Fruit fly (Drosophila melanogaster) whole organism, embryonic: Measurements from ENCODE around the gene Tango2.

Experiments used
- Blimp-1 ChIP-seq: fragments of 200-800 bp; sonication (Bioruptor generic); optimal IDR thresholded peaks from 3 replicates; lab custom pipeline; 2018; ENCODE audit warnings: missing biosample characterization, missing genetic modification characterization, mild to moderate bottlenecking, moderate library complexity, missing genetic modification reagents
- CG10654 ChIP-seq: fragments of 200-800 bp; sonication (Bioruptor generic); optimal IDR thresholded peaks from 2 replicates; lab custom pipeline; 2016; ENCODE audit warnings: missing biosample characterization, missing genetic modification characterization
- CG12744 ChIP-seq: fragments of 200-800 bp; sonication (Bioruptor generic); optimal IDR thresholded peaks from 2 replicates; lab custom pipeline; 2016; ENCODE audit warnings: missing biosample characterization, missing genetic modification characterization
- CG13296 ChIP-seq: fragments of 200-800 bp; sonication (Bioruptor generic); optimal IDR thresholded peaks from 3 replicates; lab custom pipeline; 2018; ENCODE audit warnings: missing biosample characterization, mild to moderate bottlenecking, missing genetic modification characterization
- CG13775 ChIP-seq: fragments of 200-800 bp; sonication (Bioruptor generic); optimal IDR thresholded peaks from 3 replicates; lab custom pipeline; 2017; ENCODE audit warnings: missing biosample characterization, mild to moderate bottlenecking, missing genetic modification characterization
- CG14860 ChIP-seq: fragments of 200-800 bp; sonication (Bioruptor generic); IDR thresholded peaks from 3 replicates; pipeline ENCODE4 v1.3.6; 2022; ENCODE audit warnings: missing biosample characterization, missing genetic modification characterization; ENCODE audit not compliant: partially characterized antibody
- CG15011 ChIP-seq: fragments of 200-800 bp; sonication (Bioruptor generic); optimal IDR thresholded peaks from 3 replicates; lab custom pipeline; 2018; ENCODE audit warnings: missing biosample characterization, mild to moderate bottlenecking, missing genetic modification characterization
- CG1602 ChIP-seq: fragments of 200-800 bp; sonication (Bioruptor generic); optimal IDR thresholded peaks from 3 replicates; lab custom pipeline; 2016; ENCODE audit warnings: missing biosample characterization, missing genetic modification characterization
- CG17568 ChIP-seq: fragments of 200-800 bp; sonication (Bioruptor generic); optimal IDR thresholded peaks from 2 replicates; lab custom pipeline; 2018; ENCODE audit warnings: missing biosample characterization, mild to moderate bottlenecking, missing genetic modification characterization, moderate library complexity
- CG18011 ChIP-seq: fragments of 200-800 bp; sonication (Bioruptor generic); optimal IDR thresholded peaks from 2 replicates; lab custom pipeline; 2017; ENCODE audit warnings: missing biosample characterization, missing genetic modification characterization, mild to moderate bottlenecking, moderate library complexity, missing genotype
- CG2199 ChIP-seq: fragments of 200-800 bp; sonication (Bioruptor generic); IDR thresholded peaks from 3 replicates; pipeline ENCODE4 v1.3.6; 2022; ENCODE audit warnings: missing biosample characterization, missing genetic modification characterization
- CG2202 ChIP-seq: fragments of 200-800 bp; sonication (Bioruptor generic); optimal IDR thresholded peaks from 2 replicates; lab custom pipeline; 2018; ENCODE audit warnings: missing biosample characterization, mild to moderate bottlenecking, missing genetic modification characterization
- CG30020 ChIP-seq: fragments of 200-800 bp; optimal IDR thresholded peaks from 2 replicates; lab custom pipeline; 2019; ENCODE audit warnings: missing biosample characterization, mild to moderate bottlenecking, missing genetic modification characterization, moderate library complexity
- CG31441 ChIP-seq: fragments of 200-800 bp; sonication (Bioruptor generic); IDR thresholded peaks from 2 replicates; pipeline ENCODE4 v1.3.6; 2022; ENCODE audit warnings: missing biosample characterization, missing genetic modification characterization
- CG3838 ChIP-seq: fragments of 200-800 bp; sonication (Bioruptor generic); optimal IDR thresholded peaks from 3 replicates; lab custom pipeline; 2016; ENCODE audit warnings: missing biosample characterization, missing genetic modification characterization
- CG4730 ChIP-seq: fragments of 200-800 bp; sonication (Bioruptor generic); IDR thresholded peaks from 2 replicates; pipeline ENCODE4 v1.3.6; 2022; ENCODE audit warnings: missing biosample characterization, missing genetic modification characterization
- CG5245 ChIP-seq: fragments of 200-800 bp; sonication (Bioruptor generic); optimal IDR thresholded peaks from 3 replicates; lab custom pipeline; 2016; ENCODE audit warnings: missing biosample characterization, missing genetic modification characterization
- CG6254 ChIP-seq: fragments of 200-800 bp; sonication (Bioruptor generic); optimal IDR thresholded peaks from 3 replicates; lab custom pipeline; 2017; ENCODE audit warnings: mild to moderate bottlenecking, missing biosample characterization, missing genetic modification reagents, missing genetic modification characterization
- CG6854 ChIP-seq: fragments of 200-800 bp; sonication (Bioruptor generic); optimal IDR thresholded peaks from 3 replicates; lab custom pipeline; 2017; ENCODE audit warnings: missing biosample characterization, mild to moderate bottlenecking, missing genetic modification characterization
- CkIIα-i1 ChIP-seq: fragments of 200-800 bp; sonication (Bioruptor generic); IDR thresholded peaks from 2 replicates; pipeline ENCODE4 v1.3.6; 2022; ENCODE audit warnings: missing biosample characterization, missing genetic modification characterization
- CoRest ChIP-seq: fragments of 200-800 bp; sonication (Bioruptor generic); optimal IDR thresholded peaks from 3 replicates; lab custom pipeline; 2018; ENCODE audit warnings: missing biosample characterization, mild to moderate bottlenecking, missing genetic modification characterization, moderate library complexity
- Doc2 ChIP-seq: fragments of 200-800 bp; sonication (Bioruptor generic); IDR thresholded peaks from 2 replicates; pipeline ENCODE4 v1.3.6; 2022; ENCODE audit warnings: missing biosample characterization, missing genetic modification characterization
- Drgx ChIP-seq: fragments of 200-800 bp; sonication (Bioruptor generic); IDR thresholded peaks from 2 replicates; pipeline ENCODE4 v1.3.6; 2022; ENCODE audit warnings: missing biosample characterization, missing genetic modification characterization
- Hey ChIP-seq: fragments of 200-800 bp; sonication (Bioruptor generic); optimal IDR thresholded peaks from 3 replicates; lab custom pipeline; 2018; ENCODE audit warnings: missing biosample characterization, mild to moderate bottlenecking, missing genetic modification characterization
- Hsf ChIP-seq: fragments of 200-800 bp; sonication (Bioruptor generic); optimal IDR thresholded peaks from 3 replicates; lab custom pipeline; 2016; ENCODE audit warnings: missing biosample characterization, missing genetic modification characterization
- Lim3 ChIP-seq: fragments of 200-800 bp; sonication (Bioruptor generic); IDR thresholded peaks from 2 replicates; pipeline ENCODE4 v1.3.6; 2022; ENCODE audit warnings: missing biosample characterization, missing genetic modification characterization
- Mad ChIP-seq: fragments of 200-800 bp; sonication (Bioruptor generic); optimal IDR thresholded peaks from 2 replicates; lab custom pipeline; 2016; ENCODE audit warnings: missing biosample characterization, missing genetic modification characterization
- Mrtf ChIP-seq: fragments of 200-800 bp; sonication (Bioruptor generic); IDR thresholded peaks from 3 replicates; pipeline ENCODE4 v1.3.6; 2022; ENCODE audit warnings: missing biosample characterization, missing genetic modification characterization
- Neu2 ChIP-seq: fragments of 200-800 bp; sonication (Bioruptor generic); optimal IDR thresholded peaks from 3 replicates; lab custom pipeline; 2016; ENCODE audit warnings: missing biosample characterization, missing genetic modification characterization, borderline replicate concordance
- Sox102F ChIP-seq: fragments of 200-800 bp; sonication (Bioruptor generic); optimal IDR thresholded peaks from 2 replicates; lab custom pipeline; 2018; ENCODE audit warnings: missing biosample characterization, mild to moderate bottlenecking, missing genetic modification characterization, moderate library complexity
- Tbp ChIP-seq: fragments of >200 bp; optimal IDR thresholded peaks from 2 replicates; lab custom pipeline; 2018; ENCODE audit warnings: missing biosample characterization, missing genetic modification characterization
- Xrp1 ChIP-seq: fragments of 200-800 bp; sonication (Bioruptor generic); IDR thresholded peaks from 2 replicates; pipeline ENCODE4 v1.3.6; 2022; ENCODE audit warnings: missing biosample characterization, missing genetic modification characterization
- abd-A ChIP-seq: fragments of 200-800 bp; sonication (Bioruptor generic); optimal IDR thresholded peaks from 3 replicates; lab custom pipeline; 2019; ENCODE audit warnings: missing biosample characterization, mild to moderate bottlenecking, missing genetic modification characterization, moderate library complexity
- az2 ChIP-seq: fragments of 200-800 bp; sonication (Bioruptor generic); optimal IDR thresholded peaks from 3 replicates; lab custom pipeline; 2016; ENCODE audit warnings: missing biosample characterization, missing genetic modification characterization
- bbx ChIP-seq: fragments of 200-800 bp; sonication (Bioruptor generic); IDR thresholded peaks from 2 replicates; pipeline ENCODE4 v1.3.6; 2022; ENCODE audit warnings: missing biosample characterization, missing genetic modification characterization; ENCODE audit not compliant: partially characterized antibody
- bowl ChIP-seq: fragments of 200-800 bp; sonication (Bioruptor generic); IDR thresholded peaks from 2 replicates; pipeline ENCODE4 v1.3.6; 2022; ENCODE audit warnings: missing biosample characterization, missing genetic modification characterization
- cato ChIP-seq: fragments of 200-800 bp; sonication (Bioruptor generic); optimal IDR thresholded peaks from 2 replicates; lab custom pipeline; 2016; ENCODE audit warnings: missing biosample characterization, missing genetic modification characterization, borderline replicate concordance
- crp ChIP-seq, 2 experiments: fragments of 200-800 bp; sonication (Bioruptor generic); optimal IDR thresholded peaks; 2 replicates in 1 of 2; 3 replicates in 1 of 2; lab custom pipeline; 2017; ENCODE audit warnings: missing biosample characterization in 2 of 2, missing genetic modification characterization in 2 of 2, mild to moderate bottlenecking in 1 of 2, moderate library complexity in 1 of 2
- exex ChIP-seq: fragments of 200-800 bp; sonication (Bioruptor generic); optimal IDR thresholded peaks from 4 replicates; lab custom pipeline; 2018; ENCODE audit warnings: missing biosample characterization, mild to moderate bottlenecking, missing genetic modification characterization, moderate library complexity
- gsb ChIP-seq: fragments of 200-800 bp; sonication (Bioruptor generic); IDR thresholded peaks from 2 replicates; pipeline ENCODE4 v1.3.6; 2022; ENCODE audit warnings: missing biosample characterization, missing genetic modification characterization
- lab ChIP-seq: fragments of 200-800 bp; sonication (Bioruptor generic); optimal IDR thresholded peaks from 3 replicates; lab custom pipeline; 2017; ENCODE audit warnings: missing biosample characterization, missing genetic modification characterization, mild to moderate bottlenecking, moderate library complexity, missing genetic modification reagents
- mirr ChIP-seq: fragments of 200-800 bp; sonication (Bioruptor generic); optimal IDR thresholded peaks from 3 replicates; lab custom pipeline; 2018; ENCODE audit warnings: missing biosample characterization, mild to moderate bottlenecking, missing genetic modification characterization
- p53 ChIP-seq: fragments of 200-800 bp; sonication (Bioruptor generic); optimal IDR thresholded peaks from 2 replicates; lab custom pipeline; 2016; ENCODE audit warnings: missing biosample characterization, missing genetic modification characterization
- pros ChIP-seq: fragments of 200-800 bp; sonication (Bioruptor generic); optimal IDR thresholded peaks from 3 replicates; lab custom pipeline; 2019; ENCODE audit warnings: missing biosample characterization, mild to moderate bottlenecking, missing genetic modification characterization, moderate library complexity
- psq ChIP-seq: fragments of 200-800 bp; sonication (Bioruptor generic); optimal IDR thresholded peaks from 2 replicates; lab custom pipeline; 2017; ENCODE audit warnings: missing biosample characterization, missing genetic modification characterization
- repo ChIP-seq: fragments of 200-800 bp; sonication (Bioruptor generic); optimal IDR thresholded peaks from 2 replicates; lab custom pipeline; 2016; ENCODE audit warnings: missing biosample characterization, missing genetic modification characterization
- sd ChIP-seq: fragments of 200-800 bp; sonication (Bioruptor generic); optimal IDR thresholded peaks from 3 replicates; lab custom pipeline; 2018; ENCODE audit warnings: missing biosample characterization, mild to moderate bottlenecking, missing genetic modification characterization, moderate library complexity
- ssp ChIP-seq: fragments of 200-800 bp; sonication (Bioruptor generic); IDR thresholded peaks from 2 replicates; pipeline ENCODE4 v1.3.6; 2022; ENCODE audit warnings: missing biosample characterization, missing genetic modification characterization
- tll ChIP-seq, 2 experiments: fragments of 200-800 bp in 1 of 2; fragments of >200 bp in 1 of 2; sonication (Bioruptor generic) in 1 of 2; optimal IDR thresholded peaks; 2 replicates each; lab custom pipeline; 2017 to 2019; ENCODE audit warnings: missing biosample characterization in 2 of 2, missing genetic modification characterization in 2 of 2, mild to moderate bottlenecking in 1 of 2, moderate library complexity in 1 of 2
- tx ChIP-seq: fragments of 200-800 bp; sonication (Bioruptor generic); optimal IDR thresholded peaks from 2 replicates; lab custom pipeline; 2016; ENCODE audit warnings: missing biosample characterization, missing genetic modification characterization
- vfl ChIP-seq: fragments of 200-800 bp; sonication (Bioruptor generic); optimal IDR thresholded peaks from 2 replicates; lab custom pipeline; 2016; ENCODE audit warnings: missing biosample characterization, missing genetic modification characterization

Gene Tango2

DNA sequence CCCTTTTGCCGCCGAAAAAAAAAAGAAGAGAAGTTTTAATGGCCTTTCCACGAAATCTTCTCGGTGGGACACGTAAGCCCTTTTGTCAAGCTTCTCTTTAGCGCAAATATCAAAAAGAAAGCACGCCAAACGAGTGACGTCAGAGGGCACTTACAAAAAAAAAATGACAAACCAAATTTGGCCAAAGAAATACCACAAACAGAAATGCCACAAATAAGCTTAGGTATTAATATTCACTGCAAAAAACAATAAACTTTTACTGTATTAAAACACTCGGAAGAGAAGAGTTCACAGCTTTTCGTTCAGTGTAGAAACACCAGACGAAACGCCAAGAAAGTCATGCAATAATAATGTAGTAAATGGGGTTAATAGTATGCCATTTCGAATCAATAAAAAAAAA, 48.7 kb upstream of the Tango2 start (continued):
- TF ChIP-seq CG6254 (GFP tag; lab: Kevin White, UChicago) (no peak), Doc2 (GFP tag; lab: Robert Waterston, UW) (no peak), tll (GFP tag; optimal IDR thresholded peaks at IDR 0.05; lab: Kevin White, UChicago) (no peak), Tbp (GFP tag; lab: Kevin White, UChicago) (no peak), CG14860 (no peak), gsb (GFP tag; lab: Robert Waterston, UW) (no peak), vfl (GFP tag; lab: Kevin White, UChicago) (no peak), CG12744 (GFP tag; lab: Kevin White, UChicago) (no peak), tx (GFP tag; lab: Kevin White, UChicago) (no peak), CG18011 (GFP tag; lab: Kevin White, UChicago) (no peak), Lim3 (GFP tag; lab: Robert Waterston, UW) (no peak), CkIIα-i1 (GFP tag; lab: Robert Waterston, UW) (no peak), CG30020 (tag; lab: Kevin White, UChicago) (no peak), psq (GFP tag; lab: Kevin White, UChicago) (no peak), CG31441 (GFP tag; lab: Robert Waterston, UW) (no peak), CG10654 (GFP tag; lab: Kevin White, UChicago) (no peak), CG5245 (GFP tag; lab: Kevin White, UChicago) (no peak), CG2199 (GFP tag; lab: Robert Waterston, UW) (no peak), CG15011 (GFP tag; lab: Kevin White, UChicago) (no peak), p53 (GFP tag; lab: Kevin White, UChicago) (no peak), repo (no peak), CG3838 (GFP tag; lab: Kevin White, UChicago) (no peak), Xrp1 (GFP tag; lab: Robert Waterston, UW) (peak; percentile 46; the same call in 1 of the 2 replicates), Blimp-1 (peak; percentile 34), CG13296 (peak; percentile 8), exex (tag; lab: Kevin White, UChicago) (no peak), sd (tag; lab: Kevin White, UChicago) (no peak), pros (no peak), Drgx (GFP tag; lab: Robert Waterston, UW) (peak; percentile 36; the same call in 1 of the 2 replicates), mirr (no peak), bbx (GFP tag; lab: Robert Waterston, UW) (no peak), Sox102F (GFP tag; lab: Kevin White, UChicago) (peak; percentile 37), CG4730 (GFP tag; lab: Robert Waterston, UW) (peak; percentile 46; the same call in 1 of the 2 replicates), Mrtf (no peak), cato (GFP tag; lab: Kevin White, UChicago) (no peak), ssp (GFP tag; lab: Robert Waterston, UW) (no peak), abd-A (no peak), CG1602 (GFP tag; lab: Kevin White, UChicago) (no peak), lab (GFP tag; lab: Kevin White, UChicago) (peak; percentile 37), Neu2 (GFP tag; lab: Kevin White, UChicago) (no peak), Hsf (GFP tag; lab: Kevin White, UChicago) (no peak), CG17568 (no peak), Hey (tag; lab: Kevin White, UChicago) (no peak), CoRest (tag; lab: Kevin White, UChicago) (peak; percentile 9), az2 (GFP tag; lab: Kevin White, UChicago) (peak; percentile 14), CG6854 (GFP tag; lab: Kevin White, UChicago) (no peak), CG2202 (tag; lab: Kevin White, UChicago) (no peak), bowl (GFP tag; lab: Robert Waterston, UW) (no peak), CG13775 (no peak), Mad (GFP tag; lab: Kevin White, UChicago) (no peak), crp (GFP tag; optimal IDR thresholded peaks at IDR 0.05; lab: Kevin White, UChicago) (no peak)
